Worm (Caenorhabditis elegans) whole organism, L3 larva: ENCODE results near the gene F10D2.10.

Source experiments
- R02D3.7 ChIP-seq: fragments of 150-350 bp; optimal IDR thresholded peaks from 2 replicates; lab custom pipeline; 2014; ENCODE audit warnings: missing biosample characterization, missing genetic modification characterization
- aly-2 ChIP-seq: fragments of 150-350 bp; optimal IDR thresholded peaks from 2 replicates; lab custom pipeline; 2014; ENCODE audit warnings: missing biosample characterization, missing genetic modification characterization
- ama-1 ChIP-seq: fragments of 150-350 bp; optimal IDR thresholded peaks from 2 replicates; lab custom pipeline; 2018
- egl-27 ChIP-seq: sonication (generic microtip); optimal IDR thresholded peaks from 4 replicates; lab custom pipeline; 2017; ENCODE audit warnings: missing biosample characterization, missing genetic modification reagents, missing genetic modification characterization
- fos-1 ChIP-seq: fragments of 150-350 bp; optimal IDR thresholded peaks from 2 replicates; lab custom pipeline; 2014; ENCODE audit warnings: missing biosample characterization, missing genetic modification characterization
- sea-2 ChIP-seq: fragments of 150-350 bp; sonication (generic microtip); optimal IDR thresholded peaks from 4 replicates; lab custom pipeline; 2014; ENCODE audit warnings: missing biosample characterization, missing genetic modification reagents, missing genetic modification characterization

DNA sequence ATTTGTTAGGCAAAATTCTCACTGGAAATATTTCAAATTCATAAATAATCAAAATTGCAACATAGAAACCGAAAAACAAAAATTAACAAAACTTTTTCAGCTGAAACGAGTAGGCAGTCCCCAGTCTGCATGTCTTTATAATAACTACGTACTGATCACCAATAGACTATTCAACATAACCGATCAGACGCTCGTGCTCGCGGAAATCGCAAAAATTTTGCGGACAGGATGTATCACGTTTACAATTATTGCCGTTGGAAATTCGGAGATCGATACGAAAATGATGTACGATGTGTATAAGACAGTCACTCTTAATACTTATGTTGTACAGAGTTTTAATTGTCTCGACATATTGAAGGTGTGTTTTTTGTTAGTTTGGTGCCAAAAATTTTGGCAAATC lies 45.4 kb upstream of the F10D2.10 start:
- TF ChIP-seq sea-2 (no peak), ama-1 (lab: Kevin White, UChicago) (no peak), aly-2 (no peak), fos-1 (tag; lab: Kevin White, UChicago) (no peak), egl-27 (tag; lab: Kevin White, UChicago) (no peak), R02D3.7 (tag; lab: Kevin White, UChicago) (no peak)
